Fruit fly (Drosophila melanogaster): ENCODE results near the gene CG1737.

Gene CG1737

DNA sequence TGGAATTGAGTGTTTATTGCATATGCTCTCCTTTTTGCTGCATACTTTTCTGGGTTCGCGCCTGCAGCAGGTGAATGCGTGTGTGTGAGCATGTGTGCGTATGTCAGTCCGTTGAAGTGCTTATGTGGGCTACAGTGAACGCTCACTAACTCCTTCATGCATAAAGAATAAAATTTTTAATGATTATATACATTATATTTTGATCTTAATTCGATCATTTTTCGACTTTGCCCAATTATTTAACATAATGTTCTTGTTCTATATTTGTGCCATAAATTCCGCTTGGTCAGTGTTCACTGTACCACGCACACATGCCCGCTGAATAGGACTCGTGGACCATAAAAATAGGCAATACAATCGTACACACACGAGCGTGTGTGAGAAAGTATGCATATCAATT lies 20.4 kb downstream of the CG1737 start (continued):
- TF ChIP-seq Mrtf (GFP tag; IDR thresholded peaks at IDR 0.05): no peak
- peak; percentile 70 for TF ChIP-seq Drgx (GFP tag; IDR thresholded peaks at IDR 0.05)
- peak; percentile 39; the same call in 1 of the 2 replicates for TF ChIP-seq HLH3B (GFP tag; IDR thresholded peaks at IDR 0.05)
- peak; percentile 64 for TF ChIP-seq lmd (GFP tag; IDR thresholded peaks at IDR 0.05)
- TF ChIP-seq nmo (GFP tag; optimal IDR thresholded peaks at IDR 0.05): peak; percentile 28
- TF ChIP-seq pros (GFP tag; optimal IDR thresholded peaks at IDR 0.05): no peak
- TF ChIP-seq CG1603 (tag; optimal IDR thresholded peaks at IDR 0.05): peak; percentile 11
- TF ChIP-seq Kr (GFP tag; optimal IDR thresholded peaks at IDR 0.05): no peak
- peak; percentile 56 for TF ChIP-seq Rfx (GFP tag; IDR thresholded peaks at IDR 0.05)
- TF ChIP-seq row (GFP tag; IDR thresholded peaks at IDR 0.05): peak; percentile 64
- no peak for TF ChIP-seq dmrt99B (tag; optimal IDR thresholded peaks at IDR 0.05)
- no peak for TF ChIP-seq zen2 (GFP tag; IDR thresholded peaks at IDR 0.05; ENCODE audit: partially characterized antibody)
- TF ChIP-seq CG5953 (GFP tag; IDR thresholded peaks at IDR 0.05): 0 out of 2 replicates have a peak, but pooled peaks have one; percentile 11
- no peak for TF ChIP-seq Aef1 (GFP tag; IDR thresholded peaks at IDR 0.05)
- TF ChIP-seq yki (optimal IDR thresholded peaks at IDR 0.05): no peak
- TF ChIP-seq ATbp (GFP tag; optimal IDR thresholded peaks at IDR 0.05): no peak
- TF ChIP-seq CG9727 (GFP tag; optimal IDR thresholded peaks at IDR 0.05): peak; percentile 38
- no peak; the same call in 1 of the 2 replicates for TF ChIP-seq Poxn (GFP tag; IDR thresholded peaks at IDR 0.05)
- TF ChIP-seq CG2120 (GFP tag; optimal IDR thresholded peaks at IDR 0.05): peak; percentile 27
- no peak for TF ChIP-seq br (optimal IDR thresholded peaks at IDR 0.05)
- TF ChIP-seq NFAT (GFP tag; IDR thresholded peaks at IDR 0.05): 0 out of 2 replicates have a peak, but pooled peaks have one; percentile 30
- peak; percentile 69 for TF ChIP-seq dysf (GFP tag; IDR thresholded peaks at IDR 0.05)
- TF ChIP-seq YL-1 (GFP tag; optimal IDR thresholded peaks at IDR 0.05): no peak
- 0 out of 3 replicates have a peak, but pooled peaks have one; percentile 28 for TF ChIP-seq CG6175 (GFP tag; IDR thresholded peaks at IDR 0.05)
- no peak for TF ChIP-seq CG30431 (GFP tag; optimal IDR thresholded peaks at IDR 0.05)
- TF ChIP-seq CG3065 (GFP tag; optimal IDR thresholded peaks at IDR 0.05): no peak
- TF ChIP-seq CG31365 (tag; optimal IDR thresholded peaks at IDR 0.05): no peak
- no peak for TF ChIP-seq CG7928 (GFP tag; optimal IDR thresholded peaks at IDR 0.05)
- TF ChIP-seq grau (tag; optimal IDR thresholded peaks at IDR 0.05): peak; percentile 74
- no peak for TF ChIP-seq wor (GFP tag; IDR thresholded peaks at IDR 0.05)
- TF ChIP-seq CG31224 (GFP tag; IDR thresholded peaks at IDR 0.05): peak; percentile 31; the same call in 1 of the 2 replicates
- TF ChIP-seq Sin3A (optimal IDR thresholded peaks at IDR 0.05): no peak
- TF ChIP-seq C15 (GFP tag; IDR thresholded peaks at IDR 0.05): 0 out of 3 replicates have a peak, but pooled peaks have one; percentile 37
- TF ChIP-seq CG17328 (GFP tag; IDR thresholded peaks at IDR 0.05): peak; percentile 39; the same call in 1 of the 2 replicates
- no peak for TF ChIP-seq p53 (GFP tag; optimal IDR thresholded peaks at IDR 0.05)
- no peak for TF ChIP-seq D (optimal IDR thresholded peaks at IDR 0.05)
- no peak for TF ChIP-seq D (GFP tag; optimal IDR thresholded peaks at IDR 0.05)
- TF ChIP-seq CG34422 (GFP tag; IDR thresholded peaks at IDR 0.05): peak; percentile 40; the same call in 1 of the 3 replicates
- TF ChIP-seq stc (GFP tag; IDR thresholded peaks at IDR 0.05): peak; percentile 35; the same call in 1 of the 2 replicates
- no peak for TF ChIP-seq CG11093 (GFP tag; IDR thresholded peaks at IDR 0.05)
- TF ChIP-seq klu (GFP tag; IDR thresholded peaks at IDR 0.05): no peak
- no peak for TF ChIP-seq Hsf (GFP tag; optimal IDR thresholded peaks at IDR 0.05)
- no peak for TF ChIP-seq CG1647 (GFP tag; optimal IDR thresholded peaks at IDR 0.05)
- TF ChIP-seq H2.0 (GFP tag; IDR thresholded peaks at IDR 0.05): no peak
- no peak for TF ChIP-seq CG15073 (GFP tag; optimal IDR thresholded peaks at IDR 0.05)
- TF ChIP-seq Bgb (GFP tag; IDR thresholded peaks at IDR 0.05; ENCODE audit: partially characterized antibody): no peak
- TF ChIP-seq Abd-B (GFP tag; optimal IDR thresholded peaks at IDR 0.05): peak; percentile 25
- TF ChIP-seq CG6791 (GFP tag; IDR thresholded peaks at IDR 0.05; ENCODE audit: partially characterized antibody): no peak
- TF ChIP-seq CG32532 (GFP tag; IDR thresholded peaks at IDR 0.05): peak; percentile 57
- no peak for TF ChIP-seq Dip3 (GFP tag; optimal IDR thresholded peaks at IDR 0.05)
- no peak for TF ChIP-seq aop (GFP tag; IDR thresholded peaks at IDR 0.05)
- peak; percentile 60; the same call in 1 of the 2 replicates for TF ChIP-seq sob (GFP tag; IDR thresholded peaks at IDR 0.05)
- TF ChIP-seq ssp (GFP tag; IDR thresholded peaks at IDR 0.05): peak; percentile 9; the same call in 1 of the 2 replicates
- no peak for TF ChIP-seq CG12299 (tag; optimal IDR thresholded peaks at IDR 0.05)
